Fruit fly (Drosophila melanogaster): ENCODE data around the gene Cpr64Ab.

dm6 chr3L:4187930-4188523 lies 23.3 kb downstream of the Cpr64Ab start, which contains the start of the genes Teh2 and tipE:
- no peak for TF ChIP-seq h (optimal IDR thresholded peaks at IDR 0.05)
- no peak for TF ChIP-seq psq (optimal IDR thresholded peaks at IDR 0.05)
- TF ChIP-seq Sin3A (optimal IDR thresholded peaks at IDR 0.05): no peak
- TF ChIP-seq ttk (optimal IDR thresholded peaks at IDR 0.05): no peak
- no peak for TF ChIP-seq insv (optimal IDR thresholded peaks at IDR 0.05)

Data from Kc167 (cell line).